Worm (Caenorhabditis elegans) whole organism, young adult: ENCODE measurements around the gene C17H12.6.

Source experiments
- B0336.3 ChIP-seq: fragments of 200-800 bp; sonication (Bioruptor generic); IDR thresholded peaks from 2 replicates; pipeline ENCODE4 v1.3.6; 2022; ENCODE audit warnings: missing genetic modification characterization, missing compliant biosample characterization
- F23B12.7 ChIP-seq: sonication (generic microtip); optimal IDR thresholded peaks from 2 replicates; lab custom pipeline; 2017; ENCODE audit warnings: missing genetic modification characterization, mild to moderate bottlenecking, missing compliant biosample characterization, antibody characterized with exemption, moderate library complexity; ENCODE audit not compliant: insufficient read depth
- F39B2.1 ChIP-seq: fragments of 200-800 bp; sonication (Bioruptor generic); IDR thresholded peaks from 2 replicates; pipeline ENCODE4 v1.3.6; 2022; ENCODE audit warnings: missing genetic modification reagents, missing genetic modification characterization, missing compliant biosample characterization
- F55B11.4 ChIP-seq: sonication (generic microtip); optimal IDR thresholded peaks from 2 replicates; lab custom pipeline; 2016; ENCODE audit warnings: missing compliant biosample characterization, missing genetic modification characterization, borderline replicate concordance; ENCODE audit not compliant: insufficient read depth
- F57A8.1 ChIP-seq: fragments of 200-800 bp; sonication (Bioruptor generic); optimal IDR thresholded peaks from 2 replicates; lab custom pipeline; 2018; ENCODE audit warnings: mild to moderate bottlenecking, missing genetic modification characterization, moderate library complexity, missing compliant biosample characterization
- F57C9.4 ChIP-seq: sonication (generic microtip); optimal IDR thresholded peaks from 2 replicates; lab custom pipeline; 2017; ENCODE audit warnings: mild to moderate bottlenecking, missing genetic modification characterization, missing compliant biosample characterization
- K12H6.12 ChIP-seq: fragments of 200-800 bp; sonication (Bioruptor generic); optimal IDR thresholded peaks from 2 replicates; lab custom pipeline; 2018; ENCODE audit warnings: mild to moderate bottlenecking, missing genetic modification characterization, missing compliant biosample characterization
- T26A5.8 ChIP-seq: sonication (generic microtip); optimal IDR thresholded peaks from 2 replicates; lab custom pipeline; 2016; ENCODE audit warnings: missing genetic modification characterization, missing compliant biosample characterization
- Y53G8AR.9 ChIP-seq: fragments of 200-800 bp; sonication (Bioruptor generic); conservative IDR thresholded peaks from 2 replicates; pipeline ENCODE4 v1.3.6; 2022; ENCODE audit warnings: missing genetic modification reagents, missing genetic modification characterization, missing compliant biosample characterization
- Y56A3A.18 ChIP-seq: fragments of 200-800 bp; sonication (Bioruptor generic); IDR thresholded peaks from 2 replicates; pipeline ENCODE4 v1.3.6; 2022; ENCODE audit warnings: missing genetic modification reagents, missing genetic modification characterization, missing compliant biosample characterization
- atf-7 ChIP-seq: sonication (generic microtip); optimal IDR thresholded peaks from 2 replicates; lab custom pipeline; 2017; ENCODE audit warnings: mild to moderate bottlenecking, missing genetic modification characterization, missing compliant biosample characterization
- attf-5 ChIP-seq: fragments of 200-800 bp; sonication (Bioruptor generic); optimal IDR thresholded peaks from 2 replicates; lab custom pipeline; 2018; ENCODE audit warnings: mild to moderate bottlenecking, missing genetic modification characterization, missing compliant biosample characterization
- bed-1 ChIP-seq: fragments of 200-800 bp; sonication (Bioruptor generic); IDR thresholded peaks from 2 replicates; pipeline ENCODE4 v1.3.6; 2022; ENCODE audit warnings: missing genetic modification reagents, missing genetic modification characterization, missing compliant biosample characterization
- cebp-1 ChIP-seq, 2 experiments: fragments of 200-800 bp in 1 of 2; sonication (Bioruptor generic) in 1 of 2; sonication (generic microtip) in 1 of 2; IDR thresholded peaks in 1 of 2; optimal IDR thresholded peaks in 1 of 2; 2 replicates each; pipeline versions ENCODE4 v1.3.6 to Lab custom; 2017 to 2022; ENCODE audit warnings: missing compliant biosample characterization in 2 of 2, missing genetic modification characterization in 2 of 2, mild to moderate bottlenecking in 1 of 2, missing genetic modification reagents in 1 of 2, moderate library complexity in 1 of 2
- ceh-27 ChIP-seq: fragments of 200-800 bp; sonication (Bioruptor generic); optimal IDR thresholded peaks from 2 replicates; lab custom pipeline; 2018; ENCODE audit warnings: mild to moderate bottlenecking, missing genetic modification characterization, moderate library complexity, missing compliant biosample characterization
- chd-7 ChIP-seq: sonication (generic microtip); optimal IDR thresholded peaks from 2 replicates; lab custom pipeline; 2016; ENCODE audit warnings: mild to moderate bottlenecking, missing genetic modification characterization, moderate library complexity, missing compliant biosample characterization
- dpl-1 ChIP-seq: fragments of 150-350 bp; optimal IDR thresholded peaks from 2 replicates; lab custom pipeline; 2014; ENCODE audit warnings: missing biosample characterization, missing genetic modification reagents, missing genetic modification characterization
- egl-44 ChIP-seq: fragments of 200-800 bp; sonication (Bioruptor generic); IDR thresholded peaks from 2 replicates; pipeline ENCODE4 v1.3.6; 2022; ENCODE audit warnings: missing genetic modification reagents, missing genetic modification characterization, missing compliant biosample characterization
- egrh-3 ChIP-seq: fragments of 200-800 bp; sonication (Bioruptor generic); IDR thresholded peaks from 2 replicates; pipeline ENCODE4 v1.3.6; 2022; ENCODE audit warnings: missing genetic modification reagents, missing genetic modification characterization, missing compliant biosample characterization
- ekl-4 ChIP-seq: fragments of 200-800 bp; sonication (Bioruptor generic); IDR thresholded peaks from 2 replicates; pipeline ENCODE4 v1.3.6; 2022; ENCODE audit warnings: missing genetic modification reagents, missing genetic modification characterization, missing compliant biosample characterization
- hlh-12 ChIP-seq: sonication (generic microtip); optimal IDR thresholded peaks from 2 replicates; lab custom pipeline; 2016; ENCODE audit warnings: missing genetic modification characterization, missing compliant biosample characterization
- hlh-26 ChIP-seq: fragments of 200-800 bp; sonication (Bioruptor generic); conservative IDR thresholded peaks from 2 replicates; pipeline ENCODE4 v1.3.6; 2022; ENCODE audit warnings: missing genetic modification reagents, missing genetic modification characterization, missing compliant biosample characterization
- lin-35 ChIP-seq, 3 experiments: fragments of 150-350 bp in 2 of 3; sonication (generic microtip) in 1 of 3; optimal IDR thresholded peaks; 2 replicates each; lab custom pipeline; 2014 to 2018; ENCODE audit warnings: missing biosample characterization in 3 of 3, missing genetic modification characterization in 3 of 3, missing genetic modification reagents in 3 of 3
- lin-54 ChIP-seq: fragments of 200-800 bp; sonication (Bioruptor generic); optimal IDR thresholded peaks from 2 replicates; lab custom pipeline; 2018; ENCODE audit warnings: mild to moderate bottlenecking, missing genetic modification characterization, missing compliant biosample characterization
- madf-6 ChIP-seq: fragments of 200-800 bp; sonication (Bioruptor generic); IDR thresholded peaks from 2 replicates; pipeline ENCODE4 v1.3.6; 2022; ENCODE audit warnings: missing genetic modification reagents, missing genetic modification characterization, missing compliant biosample characterization
- madf-8 ChIP-seq: fragments of 200-800 bp; sonication (Bioruptor generic); conservative IDR thresholded peaks from 2 replicates; pipeline ENCODE4 v1.3.6; 2022; ENCODE audit warnings: missing genetic modification reagents, missing genetic modification characterization, missing compliant biosample characterization
- mcd-1 ChIP-seq: fragments of 200-800 bp; sonication (Bioruptor generic); IDR thresholded peaks from 2 replicates; pipeline ENCODE4 v1.3.6; 2022; ENCODE audit warnings: missing genetic modification reagents, missing genetic modification characterization, missing compliant biosample characterization
- nfya-1 ChIP-seq: sonication (generic microtip); optimal IDR thresholded peaks from 2 replicates; lab custom pipeline; 2017; ENCODE audit warnings: antibody characterized with exemption, missing compliant biosample characterization, missing genetic modification characterization, borderline replicate concordance; ENCODE audit not compliant: insufficient read depth
- nhr-90 ChIP-seq: sonication (generic microtip); optimal IDR thresholded peaks from 2 replicates; lab custom pipeline; 2016; ENCODE audit warnings: missing genotype, mild to moderate bottlenecking, missing genetic modification characterization, missing compliant biosample characterization
- pbrm-1 ChIP-seq: fragments of 200-800 bp; sonication (Bioruptor generic); IDR thresholded peaks from 2 replicates; pipeline ENCODE4 v1.3.6; 2022; ENCODE audit warnings: missing genetic modification reagents, missing genetic modification characterization, missing compliant biosample characterization
- rcor-1 ChIP-seq: fragments of 200-800 bp; sonication (Bioruptor generic); IDR thresholded peaks from 2 replicates; pipeline ENCODE4 v1.3.6; 2022; ENCODE audit warnings: missing genetic modification reagents, missing genetic modification characterization, missing compliant biosample characterization
- rec-8 ChIP-seq, 2 experiments: sonication (generic microtip); optimal IDR thresholded peaks; 2 replicates each; lab custom pipeline; 2016; ENCODE audit warnings: mild to moderate bottlenecking in 2 of 2, missing genetic modification characterization in 2 of 2, missing genetic modification reagents in 2 of 2, missing genotype in 2 of 2, missing biosample characterization in 1 of 2, missing compliant biosample characterization in 1 of 2, moderate library complexity in 1 of 2
- snpc-1.3 ChIP-seq: sonication (generic microtip); optimal IDR thresholded peaks from 2 replicates; lab custom pipeline; 2017; ENCODE audit warnings: missing genetic modification characterization, mild to moderate bottlenecking, missing compliant biosample characterization, antibody characterized with exemption, moderate library complexity, missing genotype, missing genetic modification reagents; ENCODE audit not compliant: insufficient read depth
- sptf-2 ChIP-seq: fragments of 200-800 bp; sonication (Bioruptor generic); optimal IDR thresholded peaks from 2 replicates; lab custom pipeline; 2018; ENCODE audit warnings: mild to moderate bottlenecking, missing genetic modification characterization, missing compliant biosample characterization
- tlf-1 ChIP-seq: fragments of 200-800 bp; sonication (Bioruptor generic); optimal IDR thresholded peaks from 2 replicates; lab custom pipeline; 2018; ENCODE audit warnings: mild to moderate bottlenecking, missing genetic modification characterization, missing compliant biosample characterization
- unc-130 ChIP-seq: sonication (generic microtip); optimal IDR thresholded peaks from 2 replicates; lab custom pipeline; 2016; ENCODE audit warnings: missing genetic modification reagents, missing genetic modification characterization, missing compliant biosample characterization
- zim-3 ChIP-seq: sonication (generic microtip); optimal IDR thresholded peaks from 2 replicates; lab custom pipeline; 2017; ENCODE audit warnings: mild to moderate bottlenecking, missing genetic modification characterization, moderate library complexity, missing compliant biosample characterization
- ztf-26 ChIP-seq: sonication (generic microtip); optimal IDR thresholded peaks from 2 replicates; lab custom pipeline; 2017; ENCODE audit warnings: missing genetic modification characterization, missing compliant biosample characterization

Gene C17H12.6

DNA sequence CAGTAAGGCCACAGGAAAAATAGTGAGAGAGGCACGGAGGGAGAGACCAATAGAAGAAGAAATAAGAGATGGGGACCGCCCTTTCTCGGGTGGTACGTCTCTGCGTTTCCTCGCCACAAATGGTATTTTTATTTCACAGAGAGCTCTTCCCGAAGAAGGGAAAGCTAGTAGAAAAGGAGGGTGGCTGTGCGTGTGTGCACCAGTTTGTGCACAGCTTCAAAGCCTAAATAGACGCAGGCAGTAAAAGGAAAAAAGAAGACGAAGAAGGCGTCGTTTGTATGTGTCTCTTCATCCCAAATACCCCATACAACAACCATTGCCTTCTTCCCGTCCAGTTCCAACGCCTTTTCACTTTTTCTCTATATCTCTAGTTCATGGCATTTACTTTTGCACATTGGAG is 12.6 kb downstream of the C17H12.6 start (continued):
- peak; percentile 3 for TF ChIP-seq ceh-27 (GFP tag; lab: Kevin White, UChicago)
- no peak for TF ChIP-seq Y56A3A.18

DNA sequence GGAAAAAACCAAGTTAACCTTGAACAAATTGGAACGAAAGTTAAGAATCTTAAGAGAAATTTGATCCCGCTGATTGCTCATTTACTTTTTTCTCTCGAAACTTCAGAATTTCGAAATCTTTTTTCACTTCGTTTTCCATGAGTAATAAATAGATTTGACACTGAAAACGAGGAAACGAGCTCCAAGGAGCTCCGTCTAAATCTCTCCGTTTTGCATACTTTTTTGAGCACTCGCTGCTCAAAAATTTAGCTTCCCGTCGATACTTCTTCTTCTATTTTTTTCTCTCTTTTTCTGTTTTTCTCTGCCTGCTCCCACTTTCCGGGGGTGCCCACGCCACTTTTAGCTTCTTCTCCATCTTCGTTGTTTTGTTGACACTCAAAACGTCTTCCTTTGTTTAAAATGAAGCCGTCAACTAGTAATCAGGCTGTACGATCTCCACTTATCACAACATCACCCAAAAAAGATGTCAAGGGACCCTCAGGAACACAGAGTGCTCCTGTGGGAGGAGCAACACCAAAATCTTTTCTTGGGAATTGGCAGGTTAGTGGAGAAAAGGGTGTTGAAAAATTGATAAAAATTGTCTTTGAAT is 15.7 kb downstream of the C17H12.6 start, which contains the start of gene C17H12.10:
Gene C17H12.10 (plus strand): TSS at position 325 of the 589 bp plus-strand sequence.
- TF ChIP-seq madf-6 (no peak), K12H6.12 (tag; lab: Kevin White, UChicago) (peak; percentile 31), tlf-1 (GFP tag; lab: Kevin White, UChicago) (no peak), cebp-1 (GFP tag; IDR thresholded peaks at IDR 0.05; lab: Robert Waterston, UW) (no peak), cebp-1 (tag; optimal IDR thresholded peaks at IDR 0.05; lab: Kevin White, UChicago) (peak; percentile 54), F57A8.1 (no peak), unc-130 (GFP tag; lab: Kevin White, UChicago) (no peak), lin-35 (GFP tag; optimal IDR thresholded peaks at IDR 0.05; lab: Kevin White, UChicago) (no peak), egrh-3 (GFP tag; lab: Robert Waterston, UW) (no peak), ekl-4 (GFP tag; lab: Robert Waterston, UW) (no peak), ceh-27 (GFP tag; lab: Kevin White, UChicago) (no peak)

DNA sequence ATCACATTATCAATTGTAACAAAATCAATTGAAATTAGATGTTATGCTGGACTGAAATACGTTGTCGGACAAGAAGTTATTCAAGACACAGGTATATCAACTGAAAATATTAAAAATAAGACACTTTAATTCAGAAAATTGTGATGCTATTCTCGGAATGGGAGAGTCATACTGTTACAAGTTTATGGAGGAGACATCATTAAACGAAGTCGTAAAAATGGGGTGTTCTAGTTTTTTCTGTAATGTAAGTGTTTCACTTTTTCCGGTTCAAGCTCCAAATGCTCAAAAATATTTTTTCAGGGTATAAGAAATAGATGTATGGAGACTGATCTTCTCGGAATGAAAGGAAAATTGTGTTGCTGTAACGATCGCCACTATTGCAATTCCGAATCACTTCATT is 17.5 kb downstream of the C17H12.6 start, which contains the start of gene C17H12.37:
Gene C17H12.37 (plus strand): TSS at position 301 of the 400 bp plus-strand sequence.
- TF ChIP-seq mcd-1 (GFP tag; lab: Robert Waterston, UW) (no peak), nfya-1 (tag; lab: Kevin White, UChicago) (no peak), hlh-26 (GFP tag; lab: Robert Waterston, UW) (no peak), rcor-1 (GFP tag; lab: Robert Waterston, UW) (no peak), egl-44 (GFP tag; lab: Robert Waterston, UW) (no peak), madf-8 (GFP tag; lab: Robert Waterston, UW) (no peak), attf-5 (GFP tag; lab: Kevin White, UChicago) (no peak), bed-1 (GFP tag; lab: Robert Waterston, UW) (no peak), F23B12.7 (tag; lab: Kevin White, UChicago) (no peak), rec-8 (tag; optimal IDR thresholded peaks at IDR 0.05; lab: Kevin White, UChicago) (no peak)

DNA sequence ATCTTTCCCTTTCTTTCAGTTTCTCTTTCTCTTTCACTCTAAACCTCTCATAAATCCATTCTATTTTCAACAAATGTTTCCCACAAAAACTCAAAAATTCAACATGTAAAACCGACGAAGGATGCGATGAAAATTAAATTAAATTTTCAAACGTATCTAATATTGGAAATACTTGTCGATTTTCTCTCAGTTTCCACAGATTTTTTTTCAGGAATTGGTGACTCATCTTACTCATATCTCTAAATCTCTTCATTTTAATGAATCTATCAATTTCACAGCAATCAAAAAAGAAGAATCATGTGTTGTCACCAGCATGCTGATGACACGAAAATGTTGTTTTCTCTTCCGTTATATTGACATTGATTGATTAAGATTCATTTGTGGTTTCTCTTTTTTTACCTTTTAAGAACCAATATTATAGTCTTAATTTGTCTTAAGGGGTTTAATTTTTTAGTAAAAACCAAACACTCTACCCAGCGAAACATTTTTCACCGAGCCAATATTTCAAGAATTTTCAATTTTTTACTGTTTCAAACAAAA is 18.4 kb downstream of the C17H12.6 start:
- TF ChIP-seq atf-7 (no peak), F55B11.4 (tag; lab: Kevin White, UChicago) (no peak), rec-8 (tag; optimal IDR thresholded peaks at IDR 0.05; lab: Kevin White, UChicago) (no peak), pbrm-1 (GFP tag; lab: Robert Waterston, UW) (no peak), ztf-26 (no peak), F39B2.1 (no peak), sptf-2 (GFP tag; lab: Kevin White, UChicago) (no peak), Y53G8AR.9 (GFP tag; lab: Robert Waterston, UW) (no peak), lin-54 (GFP tag; lab: Kevin White, UChicago) (no peak), chd-7 (tag; lab: Kevin White, UChicago) (no peak), snpc-1.3 (tag; lab: Kevin White, UChicago) (no peak), lin-35 (GFP tag; optimal IDR thresholded peaks at IDR 0.05; lab: Kevin White, UChicago) (no peak), dpl-1 (GFP tag; lab: Kevin White, UChicago) (no peak), hlh-12 (tag; lab: Kevin White, UChicago) (no peak), T26A5.8 (tag; lab: Kevin White, UChicago) (no peak), B0336.3 (no peak), zim-3 (tag; lab: Kevin White, UChicago) (no peak), F57C9.4 (no peak), nhr-90 (tag; lab: Kevin White, UChicago) (no peak)
